Fruit fly (Drosophila melanogaster) Kc167 (cell line): Measurements from ENCODE around the gene CG4511.

ENCODE experiments used
- Myc ChIP-seq: fragments of >200 bp; optimal IDR thresholded peaks from 2 replicates; lab custom pipeline; 2017; ENCODE audit warnings: missing external identifiers
- h ChIP-seq: fragments of >200 bp; optimal IDR thresholded peaks from 3 replicates; lab custom pipeline; 2018; ENCODE audit warnings: missing external identifiers
- psq ChIP-seq: fragments of >200 bp; optimal IDR thresholded peaks from 2 replicates; lab custom pipeline; 2017; ENCODE audit warnings: missing external identifiers
- ttk ChIP-seq: sonication (Bioruptor generic); optimal IDR thresholded peaks from 2 replicates; lab custom pipeline; 2017; ENCODE audit warnings: missing external identifiers

dm6 chr3R:10854243-10854874 lies at the start of gene CG4511, which contains the start of gene CG6567:
- TF ChIP-seq h (lab: Kevin White, UChicago) (no peak), Myc (lab: Kevin White, UChicago) (no peak), ttk (lab: Kevin White, UChicago) (no peak), psq (no peak)
